Fruit fly (Drosophila melanogaster) whole organism, wandering third instar larva: Measurements from ENCODE around the gene rha.
A peak's percentile ranks its signal among the peaks of the same experiment; 100 is the strongest.

Source experiments
- Abd-B ChIP-seq: fragments of >200 bp; optimal IDR thresholded peaks from 2 replicates; lab custom pipeline; 2017; ENCODE audit warnings: missing biosample characterization, missing genetic modification characterization
- CrebA ChIP-seq: fragments of 200-800 bp; sonication (Bioruptor generic); optimal IDR thresholded peaks from 2 replicates; lab custom pipeline; 2016; ENCODE audit warnings: missing biosample characterization, mild to moderate bottlenecking, missing genetic modification characterization, borderline replicate concordance
- Dfd ChIP-seq: fragments of >200 bp; optimal IDR thresholded peaks from 2 replicates; lab custom pipeline; 2017; ENCODE audit warnings: missing biosample characterization, missing genetic modification characterization
- Dif ChIP-seq: fragments of 200-275, 200-300 bp; sonication (Bioruptor generic); optimal IDR thresholded peaks from 2 replicates; lab custom pipeline; 2018; ENCODE audit warnings: missing biosample characterization, missing genetic modification characterization; ENCODE audit not compliant: partially characterized antibody
- HLH106 ChIP-seq: fragments of 200-800 bp; optimal IDR thresholded peaks from 3 replicates; lab custom pipeline; 2019; ENCODE audit warnings: missing biosample characterization, mild to moderate bottlenecking, missing genetic modification characterization, moderate library complexity
- Hnf4 ChIP-seq: fragments of 200-800 bp; sonication (Bioruptor generic); optimal IDR thresholded peaks from 2 replicates; lab custom pipeline; 2016; ENCODE audit warnings: missing biosample characterization, mild to moderate bottlenecking, missing genetic modification characterization
- Hr78 ChIP-seq: fragments of >200 bp; optimal IDR thresholded peaks from 2 replicates; lab custom pipeline; 2017; ENCODE audit warnings: missing biosample characterization, missing genetic modification characterization
- Jra ChIP-seq: sonication (Bioruptor generic); optimal IDR thresholded peaks from 2 replicates; lab custom pipeline; 2016; ENCODE audit warnings: missing biosample characterization, missing genetic modification characterization
- Myc ChIP-seq: fragments of >200 bp; optimal IDR thresholded peaks from 2 replicates; lab custom pipeline; 2017
- N ChIP-seq: fragments of >200 bp; optimal IDR thresholded peaks from 2 replicates; lab custom pipeline; 2018; ENCODE audit warnings: missing biosample characterization, missing external identifiers, missing genetic modification characterization
- OdsH ChIP-seq: fragments of 200-800 bp; sonication (Bioruptor generic); optimal IDR thresholded peaks from 2 replicates; lab custom pipeline; 2016; ENCODE audit warnings: missing biosample characterization, mild to moderate bottlenecking, missing genetic modification characterization
- Rel ChIP-seq, 2 experiments: fragments of 200-800 bp; sonication (Bioruptor generic) in 1 of 2; optimal IDR thresholded peaks; 2 replicates in 1 of 2; 3 replicates in 1 of 2; lab custom pipeline; 2016 to 2019; ENCODE audit warnings: mild to moderate bottlenecking in 2 of 2, missing biosample characterization in 2 of 2, missing genetic modification characterization in 2 of 2, moderate library complexity in 1 of 2
- Sp1 ChIP-seq: fragments of 200-800 bp; sonication (Bioruptor generic); optimal IDR thresholded peaks from 3 replicates; lab custom pipeline; 2019; ENCODE audit warnings: missing biosample characterization, mild to moderate bottlenecking, missing genetic modification characterization, moderate library complexity
- Vsx2 ChIP-seq: fragments of 200-300, 225-300 bp; sonication (Bioruptor generic); optimal IDR thresholded peaks from 2 replicates; lab custom pipeline; 2018; ENCODE audit warnings: missing biosample characterization, missing genetic modification characterization; ENCODE audit not compliant: partially characterized antibody
- dl ChIP-seq, 2 experiments: fragments of 175-275, 200-275 bp in 1 of 2; fragments of 200-275 bp in 1 of 2; sonication (Bioruptor generic); optimal IDR thresholded peaks; lab custom pipeline; 2018; ENCODE audit warnings: mild to moderate bottlenecking in 2 of 2, missing biosample characterization in 2 of 2, missing genetic modification characterization in 2 of 2, moderate library complexity in 2 of 2; ENCODE audit not compliant: partially characterized antibody in 2 of 2, insufficient read depth in 1 of 2
- ey ChIP-seq: fragments of 200-800 bp; sonication (Bioruptor generic); optimal IDR thresholded peaks from 2 replicates; lab custom pipeline; 2016; ENCODE audit warnings: missing biosample characterization, missing genetic modification characterization
- foxo ChIP-seq, 2 experiments: fragments of 200-800 bp; sonication (Bioruptor generic); optimal IDR thresholded peaks; 2 replicates in 1 of 2; 3 replicates in 1 of 2; lab custom pipeline; 2016 to 2017; ENCODE audit warnings: missing biosample characterization in 2 of 2, missing genetic modification characterization in 2 of 2
- fru ChIP-seq: fragments of 200-800 bp; sonication (Bioruptor generic); optimal IDR thresholded peaks from 3 replicates; lab custom pipeline; 2016; ENCODE audit warnings: missing biosample characterization, mild to moderate bottlenecking, missing genetic modification characterization
- h ChIP-seq: fragments of 200-800 bp; sonication (Bioruptor generic); optimal IDR thresholded peaks from 3 replicates; lab custom pipeline; 2016; ENCODE audit warnings: missing biosample characterization, mild to moderate bottlenecking, missing genetic modification characterization
- jim ChIP-seq: fragments of 175-275, 200-325 bp; sonication (Bioruptor generic); optimal IDR thresholded peaks from 2 replicates; lab custom pipeline; 2016; ENCODE audit warnings: missing biosample characterization, mild to moderate bottlenecking, missing genetic modification characterization
- psq ChIP-seq: fragments of 200-800 bp; sonication (Bioruptor generic); optimal IDR thresholded peaks from 3 replicates; lab custom pipeline; 2017; ENCODE audit warnings: missing biosample characterization, mild to moderate bottlenecking, missing genetic modification characterization, moderate library complexity
- usp ChIP-seq: fragments of >200 bp; optimal IDR thresholded peaks from 2 replicates; lab custom pipeline; 2017; ENCODE audit warnings: missing biosample characterization, missing genetic modification characterization
- woc ChIP-seq: sonication (Bioruptor generic); optimal IDR thresholded peaks from 2 replicates; lab custom pipeline; 2016; ENCODE audit warnings: missing biosample characterization, mild to moderate bottlenecking, missing genetic modification characterization

Gene rha

dm6 chr3R:25305822-25306544 is 34.1 kb upstream of the rha start:
- TF ChIP-seq ey (GFP tag; lab: Kevin White, UChicago): no peak
- no peak for TF ChIP-seq Rel (GFP tag; optimal IDR thresholded peaks at IDR 0.05; lab: Kevin White, UChicago)
- TF ChIP-seq Rel (tag; optimal IDR thresholded peaks at IDR 0.05; lab: Kevin White, UChicago): peak; percentile 1

dm6 chr3R:25308228-25308627 is 31.8 kb upstream of the rha start, which contains the start of gene CG10550:
Gene CG10550, minus strand, starts transcription at chr3R:25308391.
- TF ChIP-seq Hnf4 (GFP tag; lab: Kevin White, UChicago) (peak; percentile 0), woc (GFP tag; lab: Kevin White, UChicago) (no peak)

- no peak for TF ChIP-seq foxo (GFP tag; optimal IDR thresholded peaks at IDR 0.05; lab: Kevin White, UChicago)
- TF ChIP-seq jim (GFP tag; lab: Kevin White, UChicago): no peak
Observed at dm6 chr3R:25309175-25309574, 30.9 kb upstream of the rha start.

dm6 chr3R:25310843-25311242 is 29.2 kb upstream of the rha start, which contains the start of gene CG31099:
Gene CG31099, minus strand, starts transcription at chr3R:25310943.
- TF ChIP-seq Abd-B (GFP tag; lab: Kevin White, UChicago) (no peak), OdsH (GFP tag; lab: Kevin White, UChicago) (no peak), Vsx2 (GFP tag; lab: Kevin White, UChicago) (no peak), HLH106 (tag; lab: Kevin White, UChicago) (no peak)

- TF ChIP-seq woc (GFP tag; lab: Kevin White, UChicago) (no peak), Vsx2 (GFP tag; lab: Kevin White, UChicago) (no peak), Abd-B (GFP tag; lab: Kevin White, UChicago) (no peak), Rel (GFP tag; optimal IDR thresholded peaks at IDR 0.05; lab: Kevin White, UChicago) (no peak), Rel (tag; optimal IDR thresholded peaks at IDR 0.05; lab: Kevin White, UChicago) (no peak)
- TF ChIP-seq, all 38 proteins: peak for 0
Observed at dm6 chr3R:25312583-25312982, 27.5 kb upstream of the rha start.

- no peak for TF ChIP-seq Rel (GFP tag; optimal IDR thresholded peaks at IDR 0.05; lab: Kevin White, UChicago)
- TF ChIP-seq Rel (tag; optimal IDR thresholded peaks at IDR 0.05; lab: Kevin White, UChicago): peak; percentile 91
- no peak for TF ChIP-seq Dfd
- TF ChIP-seq psq (GFP tag; lab: Kevin White, UChicago): peak; percentile 81
- TF ChIP-seq Vsx2 (GFP tag; lab: Kevin White, UChicago): peak; percentile 40
- TF ChIP-seq h (GFP tag; lab: Kevin White, UChicago): peak; percentile 19
Observed at dm6 chr3R:25313771-25314170, 26.3 kb upstream of the rha start, which contains the start of gene CG31087. Gene CG31087, minus strand, starts transcription at chr3R:25313833.

- TF ChIP-seq Vsx2 (GFP tag; lab: Kevin White, UChicago): no peak
- TF ChIP-seq Hr78 (GFP tag; lab: Kevin White, UChicago): no peak
- TF ChIP-seq Dif (GFP tag; lab: Kevin White, UChicago): peak; percentile 49
- TF ChIP-seq, all 38 proteins: peak for 1
Observed at dm6 chr3R:25316016-25316415, 24.0 kb upstream of the rha start, which contains the start of gene CG10559. Gene CG10559, minus strand, starts transcription at chr3R:25316116.

dm6 chr3R:25318011-25318410 is 22.0 kb upstream of the rha start, which contains the start of gene CG10553:
Gene CG10553, minus strand, starts transcription at chr3R:25318111.
- no peak for TF ChIP-seq foxo (GFP tag; optimal IDR thresholded peaks at IDR 0.05; lab: Kevin White, UChicago)
- TF ChIP-seq dl (GFP tag; optimal IDR thresholded peaks at IDR 0.05; lab: Kevin White, UChicago; ENCODE audit: insufficient read depth in 1 of 2, partially characterized antibody in 2 of 2): no peak
- TF ChIP-seq CrebA (GFP tag; lab: Kevin White, UChicago): no peak
- no peak for TF ChIP-seq Jra
- no peak for TF ChIP-seq HLH106 (tag; lab: Kevin White, UChicago)
- TF ChIP-seq fru: no peak
- TF ChIP-seq usp (GFP tag; lab: Kevin White, UChicago): no peak
- no peak for TF ChIP-seq Sp1
- TF ChIP-seq Rel (GFP tag; optimal IDR thresholded peaks at IDR 0.05; lab: Kevin White, UChicago): no peak
- no peak for TF ChIP-seq Rel (tag; optimal IDR thresholded peaks at IDR 0.05; lab: Kevin White, UChicago)
- TF ChIP-seq N (GFP tag; lab: Kevin White, UChicago): no peak
- no peak for TF ChIP-seq Myc (lab: Kevin White, UChicago)
